Fruit fly (Drosophila melanogaster): ENCODE data around the gene CG5114.

dm6 chr3L:15007271-15007948, 24.8 kb downstream of the CG5114 start:
- peak; percentile 15 for TF ChIP-seq CG10631 (GFP tag; optimal IDR thresholded peaks at IDR 0.05)
- peak; percentile 6 for TF ChIP-seq net (GFP tag; optimal IDR thresholded peaks at IDR 0.05)
- TF ChIP-seq acj6 (GFP tag; optimal IDR thresholded peaks at IDR 0.05) = peak; percentile 24
- peak; percentile 58 for TF ChIP-seq CG32006 (GFP tag; optimal IDR thresholded peaks at IDR 0.05)
- TF ChIP-seq dsx (GFP tag; optimal IDR thresholded peaks at IDR 0.05; ENCODE audit: poor library complexity, severe bottlenecking) = peak; percentile 8
- TF ChIP-seq CG15336 (GFP tag; IDR thresholded peaks at IDR 0.05) = peak; percentile 55
- peak; percentile 54 for TF ChIP-seq achi (GFP tag; optimal IDR thresholded peaks at IDR 0.05)
- TF ChIP-seq CG11902 (GFP tag; optimal IDR thresholded peaks at IDR 0.05) = no peak
